Worm (Caenorhabditis elegans) whole organism, L3 larva: Measurements from ENCODE around the gene rbm-28.

ENCODE experiments used
- ama-1 ChIP-seq: fragments of 150-350 bp; optimal IDR thresholded peaks from 2 replicates; lab custom pipeline; 2018
- fos-1 ChIP-seq: fragments of 150-350 bp; optimal IDR thresholded peaks from 2 replicates; lab custom pipeline; 2014; ENCODE audit warnings: missing biosample characterization, missing genetic modification characterization
- lin-15B ChIP-seq: fragments of 150-350 bp; optimal IDR thresholded peaks from 2 replicates; lab custom pipeline; 2014; ENCODE audit warnings: missing biosample characterization, missing genetic modification characterization
- nhr-237 ChIP-seq: fragments of 150-350 bp; optimal IDR thresholded peaks from 2 replicates; lab custom pipeline; 2014; ENCODE audit warnings: missing biosample characterization, missing genetic modification characterization
- nhr-25 ChIP-seq: sonication (generic microtip); optimal IDR thresholded peaks from 2 replicates; lab custom pipeline; 2017; ENCODE audit warnings: missing biosample characterization, missing genetic modification characterization
- unc-62 ChIP-seq: fragments of 150-350 bp; sonication (generic microtip); optimal IDR thresholded peaks from 4 replicates; lab custom pipeline; 2014; ENCODE audit warnings: missing biosample characterization, missing genetic modification reagents, missing genetic modification characterization

DNA sequence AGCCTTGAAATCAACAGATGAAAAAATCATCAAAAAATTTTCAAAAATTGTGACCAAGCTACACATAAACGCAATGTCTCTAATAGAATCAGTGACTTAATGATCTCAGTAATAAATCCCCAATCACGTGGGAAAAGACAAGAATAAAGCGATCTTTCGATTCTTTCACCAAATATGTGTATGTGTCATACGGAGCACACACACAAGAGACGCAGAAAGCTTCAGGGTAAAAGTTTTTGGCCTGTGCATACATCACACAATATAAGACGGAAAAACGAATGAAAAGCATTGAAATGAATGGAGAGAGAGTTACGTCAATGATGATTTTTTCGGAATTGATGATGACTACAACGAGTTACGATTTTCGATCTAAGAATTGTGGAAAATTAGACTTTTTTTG is 36.6 kb upstream of the rbm-28 start:
- TF ChIP-seq ama-1 (lab: Kevin White, UChicago) (no peak), fos-1 (tag; lab: Kevin White, UChicago) (no peak), nhr-25 (no peak), lin-15B (no peak), unc-62 (GFP tag; lab: Kevin White, UChicago) (no peak), nhr-237 (tag; lab: Kevin White, UChicago) (no peak)
